Fruit fly (Drosophila melanogaster) whole organism, embryonic: ENCODE results near the gene tay.

Source experiments
- BEAF-32 ChIP-seq: fragments of 200-800 bp; sonication (Bioruptor generic); optimal IDR thresholded peaks from 3 replicates; lab custom pipeline; 2017; ENCODE audit warnings: missing biosample characterization, missing genetic modification characterization, mild to moderate bottlenecking, moderate library complexity, missing genetic modification reagents
- CG10321 ChIP-seq: fragments of 200-800 bp; sonication (Bioruptor generic); IDR thresholded peaks from 2 replicates; pipeline ENCODE4 v1.3.6; 2022; ENCODE audit warnings: missing biosample characterization, missing genetic modification characterization
- CG10366 ChIP-seq: fragments of 200-800 bp; sonication (Bioruptor generic); IDR thresholded peaks from 2 replicates; pipeline ENCODE4 v1.3.6; 2022; ENCODE audit warnings: missing biosample characterization, missing genetic modification characterization
- CG11456 ChIP-seq: fragments of 200-800 bp; sonication (Bioruptor generic); IDR thresholded peaks from 3 replicates; pipeline ENCODE4 v1.3.6; 2022; ENCODE audit warnings: missing biosample characterization, missing genetic modification characterization
- CG12744 ChIP-seq: fragments of 200-800 bp; sonication (Bioruptor generic); optimal IDR thresholded peaks from 2 replicates; lab custom pipeline; 2016; ENCODE audit warnings: missing biosample characterization, missing genetic modification characterization
- CG13287 ChIP-seq: fragments of 200-800 bp; sonication (Bioruptor generic); IDR thresholded peaks from 2 replicates; pipeline ENCODE4 v1.3.6; 2022; ENCODE audit warnings: missing biosample characterization, missing genetic modification characterization; ENCODE audit not compliant: partially characterized antibody
- CG14014 ChIP-seq: fragments of 200-800 bp; sonication (Bioruptor generic); IDR thresholded peaks from 2 replicates; pipeline ENCODE4 v1.3.6; 2022; ENCODE audit warnings: missing biosample characterization, missing genetic modification characterization
- CG16779 ChIP-seq: fragments of 200-800 bp; sonication (Bioruptor generic); IDR thresholded peaks from 2 replicates; pipeline ENCODE4 v1.3.6; 2022; ENCODE audit warnings: missing biosample characterization, missing genetic modification characterization
- CG16813 ChIP-seq: fragments of 200-800 bp; sonication (Bioruptor generic); IDR thresholded peaks from 3 replicates; pipeline ENCODE4 v1.3.6; 2022; ENCODE audit warnings: missing biosample characterization, missing genetic modification characterization; ENCODE audit not compliant: partially characterized antibody
- CG17186 ChIP-seq: fragments of 200-800 bp; sonication (Bioruptor generic); optimal IDR thresholded peaks from 3 replicates; lab custom pipeline; 2017; ENCODE audit warnings: missing biosample characterization, missing genetic modification reagents, missing genetic modification characterization
- CG2116 ChIP-seq: fragments of 200-800 bp; sonication (Bioruptor generic); optimal IDR thresholded peaks from 3 replicates; lab custom pipeline; 2018; ENCODE audit warnings: missing biosample characterization, mild to moderate bottlenecking, missing genetic modification characterization
- CG2199 ChIP-seq: fragments of 200-800 bp; sonication (Bioruptor generic); IDR thresholded peaks from 3 replicates; pipeline ENCODE4 v1.3.6; 2022; ENCODE audit warnings: missing biosample characterization, missing genetic modification characterization
- CG30403 ChIP-seq: fragments of 200-800 bp; sonication (Bioruptor generic); optimal IDR thresholded peaks from 3 replicates; lab custom pipeline; 2016; ENCODE audit warnings: missing biosample characterization, missing genetic modification characterization
- CG32767 ChIP-seq: fragments of 200-800 bp; sonication (Bioruptor generic); IDR thresholded peaks from 2 replicates; pipeline ENCODE4 v1.3.6; 2022; ENCODE audit warnings: missing biosample characterization, missing genetic modification characterization
- CG4424 ChIP-seq: fragments of 200-800 bp; sonication (Bioruptor generic); optimal IDR thresholded peaks from 3 replicates; lab custom pipeline; 2016; ENCODE audit warnings: missing biosample characterization, missing genetic modification characterization
- CG5953 ChIP-seq: fragments of 200-800 bp; sonication (Bioruptor generic); IDR thresholded peaks from 2 replicates; pipeline ENCODE4 v1.3.6; 2022; ENCODE audit warnings: missing biosample characterization, missing genetic modification characterization
- CG6791 ChIP-seq: fragments of 200-800 bp; sonication (Bioruptor generic); IDR thresholded peaks from 3 replicates; pipeline ENCODE4 v1.3.6; 2022; ENCODE audit warnings: missing biosample characterization, missing genetic modification characterization; ENCODE audit not compliant: partially characterized antibody
- CG7372 ChIP-seq: fragments of 200-800 bp; sonication (Bioruptor generic); IDR thresholded peaks from 2 replicates; pipeline ENCODE4 v1.3.6; 2022; ENCODE audit warnings: missing biosample characterization, missing genetic modification characterization
- CG7556 ChIP-seq: fragments of 200-800 bp; sonication (Bioruptor generic); optimal IDR thresholded peaks from 2 replicates; lab custom pipeline; 2017; ENCODE audit warnings: missing biosample characterization, mild to moderate bottlenecking, missing genetic modification characterization
- CG8924 ChIP-seq: fragments of 200-800 bp; optimal IDR thresholded peaks from 3 replicates; lab custom pipeline; 2019; ENCODE audit warnings: missing biosample characterization, mild to moderate bottlenecking, missing genetic modification characterization, moderate library complexity
- CG9609 ChIP-seq: fragments of 200-800 bp; sonication (Bioruptor generic); optimal IDR thresholded peaks from 3 replicates; lab custom pipeline; 2016; ENCODE audit warnings: missing biosample characterization, missing genetic modification characterization
- D19A ChIP-seq: fragments of 200-800 bp; optimal IDR thresholded peaks from 3 replicates; lab custom pipeline; 2019; ENCODE audit warnings: missing biosample characterization, mild to moderate bottlenecking, missing genetic modification characterization, moderate library complexity
- Dad ChIP-seq: fragments of 200-800 bp; sonication (Bioruptor generic); optimal IDR thresholded peaks from 3 replicates; lab custom pipeline; 2016; ENCODE audit warnings: missing biosample characterization, missing genetic modification characterization
- Dll ChIP-seq: fragments of 200-800 bp; sonication (Bioruptor generic); IDR thresholded peaks from 4 replicates; pipeline ENCODE4 v1.3.6; 2022; ENCODE audit warnings: missing biosample characterization, missing genetic modification characterization; ENCODE audit not compliant: partially characterized antibody
- Dref ChIP-seq: fragments of 200-800 bp; sonication (Bioruptor generic); IDR thresholded peaks from 2 replicates; pipeline ENCODE4 v1.3.6; 2022; ENCODE audit warnings: missing biosample characterization, missing genetic modification characterization
- E2f2 ChIP-seq: fragments of 200-800 bp; sonication (Bioruptor generic); IDR thresholded peaks from 2 replicates; pipeline ENCODE4 v1.3.6; 2022; ENCODE audit warnings: missing biosample characterization, missing genetic modification characterization
- Ets65A ChIP-seq: fragments of 200-800 bp; sonication (Bioruptor generic); peaks from one replicate; lab custom pipeline; 2016; ENCODE audit warnings: missing biosample characterization, missing genetic modification characterization
- Ets97D ChIP-seq: fragments of 200-800 bp; sonication (Bioruptor generic); optimal IDR thresholded peaks from 3 replicates; lab custom pipeline; 2016; ENCODE audit warnings: missing biosample characterization, missing genetic modification characterization
- Gug ChIP-seq: fragments of 200-800 bp; sonication (Bioruptor generic); IDR thresholded peaks from 4 replicates; pipeline ENCODE4 v1.3.6; 2022; ENCODE audit warnings: missing biosample characterization, missing genetic modification characterization
- HmgZ ChIP-seq: fragments of 200-800 bp; sonication (Bioruptor generic); optimal IDR thresholded peaks from 2 replicates; lab custom pipeline; 2018; ENCODE audit warnings: missing biosample characterization, mild to moderate bottlenecking, missing genetic modification characterization
- Hmr ChIP-seq: fragments of 200-800 bp; sonication (Bioruptor generic); optimal IDR thresholded peaks from 3 replicates; lab custom pipeline; 2017; ENCODE audit warnings: mild to moderate bottlenecking, missing biosample characterization, missing genetic modification reagents, missing genetic modification characterization
- Hr39 ChIP-seq: fragments of >200 bp; optimal IDR thresholded peaks from 2 replicates; lab custom pipeline; 2017
- Hr78 ChIP-seq, 2 experiments: fragments of 200-800 bp in 1 of 2; fragments of >200 bp in 1 of 2; sonication (Bioruptor generic) in 1 of 2; optimal IDR thresholded peaks; 2 replicates each; lab custom pipeline; 2017 to 2019; ENCODE audit warnings: missing biosample characterization in 2 of 2, missing genetic modification characterization in 2 of 2, mild to moderate bottlenecking in 1 of 2, moderate library complexity in 1 of 2
- MBD-R2 ChIP-seq: fragments of 200-800 bp; sonication (Bioruptor generic); IDR thresholded peaks from 2 replicates; pipeline ENCODE4 v1.3.6; 2022; ENCODE audit warnings: missing biosample characterization, missing genetic modification characterization
- Opbp ChIP-seq: fragments of 200-800 bp; sonication (Bioruptor generic); IDR thresholded peaks from 3 replicates; pipeline ENCODE4 v1.3.6; 2022; ENCODE audit warnings: missing biosample characterization, missing genetic modification characterization; ENCODE audit not compliant: partially characterized antibody
- Sin3A ChIP-seq: fragments of >200 bp; optimal IDR thresholded peaks from 2 replicates; lab custom pipeline; 2018
- Sox102F ChIP-seq: fragments of 200-800 bp; sonication (Bioruptor generic); optimal IDR thresholded peaks from 2 replicates; lab custom pipeline; 2018; ENCODE audit warnings: missing biosample characterization, mild to moderate bottlenecking, missing genetic modification characterization, moderate library complexity
- Sry-δ ChIP-seq: fragments of 200-800 bp; sonication (Bioruptor generic); optimal IDR thresholded peaks from 2 replicates; lab custom pipeline; 2016; ENCODE audit warnings: missing biosample characterization, missing genetic modification characterization
- TFAM ChIP-seq: fragments of 200-800 bp; sonication (Bioruptor generic); optimal IDR thresholded peaks from 2 replicates; lab custom pipeline; 2017; ENCODE audit warnings: missing biosample characterization, missing genetic modification characterization, inconsistent platforms
- al ChIP-seq: fragments of 200-800 bp; sonication (Bioruptor generic); IDR thresholded peaks from 2 replicates; pipeline ENCODE4 v1.3.6; 2022; ENCODE audit warnings: missing biosample characterization, missing genetic modification characterization
- ase ChIP-seq: fragments of 200-800 bp; sonication (Bioruptor generic); IDR thresholded peaks from 3 replicates; pipeline ENCODE4 v1.3.6; 2022; ENCODE audit warnings: missing biosample characterization, missing genetic modification characterization
- crp ChIP-seq, 2 experiments: fragments of 200-800 bp; sonication (Bioruptor generic); optimal IDR thresholded peaks; 2 replicates in 1 of 2; 3 replicates in 1 of 2; lab custom pipeline; 2017; ENCODE audit warnings: missing biosample characterization in 2 of 2, missing genetic modification characterization in 2 of 2, mild to moderate bottlenecking in 1 of 2, moderate library complexity in 1 of 2
- gsb-n ChIP-seq: fragments of 200-800 bp; sonication (Bioruptor generic); optimal IDR thresholded peaks from 3 replicates; lab custom pipeline; 2018; ENCODE audit warnings: missing biosample characterization, mild to moderate bottlenecking, missing genetic modification characterization
- insv ChIP-seq, 2 experiments: fragments of 200-800 bp; sonication (Bioruptor generic); optimal IDR thresholded peaks; 3 replicates each; lab custom pipeline; 2016 to 2018; ENCODE audit warnings: missing biosample characterization in 2 of 2, missing genetic modification characterization in 2 of 2
- nmo ChIP-seq: fragments of 200-800 bp; sonication (Bioruptor generic); optimal IDR thresholded peaks from 2 replicates; lab custom pipeline; 2018; ENCODE audit warnings: missing biosample characterization, mild to moderate bottlenecking, missing genetic modification characterization, moderate library complexity
- sens-2 ChIP-seq: fragments of 200-800 bp; sonication (Bioruptor generic); IDR thresholded peaks from 2 replicates; pipeline ENCODE4 v1.3.6; 2022; ENCODE audit warnings: missing biosample characterization, missing genetic modification characterization
- sob ChIP-seq: fragments of 200-800 bp; sonication (Bioruptor generic); IDR thresholded peaks from 2 replicates; pipeline ENCODE4 v1.3.6; 2022; ENCODE audit warnings: missing biosample characterization, missing genetic modification characterization
- sqz ChIP-seq: fragments of 200-800 bp; sonication (Bioruptor generic); optimal IDR thresholded peaks from 3 replicates; lab custom pipeline; 2018; ENCODE audit warnings: missing biosample characterization, mild to moderate bottlenecking, missing genetic modification characterization
- tup ChIP-seq: fragments of 200-800 bp; sonication (Bioruptor generic); optimal IDR thresholded peaks from 2 replicates; lab custom pipeline; 2016; ENCODE audit warnings: missing biosample characterization, mild to moderate bottlenecking, missing genetic modification characterization, moderate library complexity
- unc-4 ChIP-seq: fragments of 200-800 bp; sonication (Bioruptor generic); IDR thresholded peaks from 2 replicates; pipeline ENCODE4 v1.3.6; 2022; ENCODE audit warnings: missing biosample characterization, missing genetic modification characterization; ENCODE audit not compliant: partially characterized antibody
- yki ChIP-seq: fragments of >200 bp; optimal IDR thresholded peaks from 3 replicates; lab custom pipeline; 2018
- zen2 ChIP-seq: fragments of 200-800 bp; sonication (Bioruptor generic); IDR thresholded peaks from 3 replicates; pipeline ENCODE4 v1.3.6; 2022; ENCODE audit warnings: missing biosample characterization, missing genetic modification characterization; ENCODE audit not compliant: partially characterized antibody
- zfh2 ChIP-seq: fragments of 200-800 bp; sonication (Bioruptor generic); optimal IDR thresholded peaks from 2 replicates; lab custom pipeline; 2016; ENCODE audit warnings: missing biosample characterization, missing genetic modification characterization

Gene tay

DNA sequence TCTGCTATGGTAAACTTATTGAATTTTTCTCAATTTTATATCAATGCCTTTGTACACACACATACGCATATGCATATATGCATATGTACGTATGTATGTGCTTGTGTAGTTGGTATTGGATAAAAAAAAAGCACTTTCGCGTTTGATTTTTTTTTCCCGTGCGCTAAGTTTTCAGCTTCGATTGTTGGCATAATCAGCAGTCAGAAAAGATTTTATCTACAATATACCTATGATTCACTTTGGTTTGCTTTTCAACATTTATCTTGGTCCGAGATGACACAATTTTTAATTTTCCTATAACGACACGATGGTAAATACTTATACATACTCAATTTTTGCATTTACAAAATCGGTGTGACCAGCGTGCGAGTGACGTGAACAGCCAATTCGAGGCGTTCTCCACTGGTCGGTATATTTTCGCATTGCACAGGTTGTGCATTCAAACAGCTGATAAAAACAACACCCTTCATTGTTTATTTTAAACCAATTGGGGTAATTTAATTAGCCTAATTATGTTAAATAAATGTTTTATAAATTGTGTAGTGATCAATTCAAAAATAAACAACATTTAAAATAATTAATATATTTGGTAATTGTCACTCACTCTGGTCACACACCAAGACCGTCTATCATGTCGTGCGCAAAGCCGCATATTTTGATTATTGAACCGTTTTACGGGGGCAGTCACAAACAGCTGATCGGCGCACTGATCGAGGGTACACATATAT lies 34.1 kb downstream of the tay start, which contains the start of the genes UBL3 and CG15914 (continued):
- TF ChIP-seq Dad (GFP tag; lab: Kevin White, UChicago) = no peak
- 0 out of 4 replicates have a peak, but pooled peaks have one; percentile 32 for TF ChIP-seq Dll (GFP tag; lab: Robert Waterston, UW)
- TF ChIP-seq D19A (tag; lab: Kevin White, UChicago) = peak; percentile 25
- peak; percentile 75 for TF ChIP-seq CG17186 (GFP tag; lab: Kevin White, UChicago)
- no peak for TF ChIP-seq Opbp
- peak; percentile 44 to 89 for TF ChIP-seq crp (GFP tag; optimal IDR thresholded peaks at IDR 0.05; lab: Kevin White, UChicago)
- peak; percentile 91 for TF ChIP-seq sqz (GFP tag; lab: Kevin White, UChicago)
- peak; percentile 40 for TF ChIP-seq nmo
- no peak for TF ChIP-seq yki (lab: Kevin White, UChicago)
- TF ChIP-seq CG16813 = 0 out of 3 replicates have a peak, but pooled peaks have one; percentile 7
- no peak for TF ChIP-seq TFAM (GFP tag; lab: Kevin White, UChicago)
- TF ChIP-seq Dref (GFP tag; lab: Robert Waterston, UW) = peak; percentile 32
- TF ChIP-seq Hr78 (GFP tag; optimal IDR thresholded peaks at IDR 0.05; lab: Kevin White, UChicago) = no peak
- peak; percentile 67 for TF ChIP-seq Sin3A (lab: Kevin White, UChicago)
- no peak for TF ChIP-seq CG9609 (GFP tag; lab: Kevin White, UChicago)
- 0 out of 2 replicates have a peak, but pooled peaks have one; percentile 34 for TF ChIP-seq unc-4
- no peak for TF ChIP-seq tup
- TF ChIP-seq HmgZ (tag; lab: Kevin White, UChicago) = peak; percentile 58
- no peak for TF ChIP-seq ase (GFP tag; lab: Robert Waterston, UW)
- no peak for TF ChIP-seq Ets65A (GFP tag; lab: Kevin White, UChicago)
- TF ChIP-seq CG5953 (GFP tag; lab: Robert Waterston, UW) = no peak
- TF ChIP-seq MBD-R2 (GFP tag; lab: Robert Waterston, UW) = peak; percentile 45
- TF ChIP-seq CG2116 (GFP tag; lab: Kevin White, UChicago) = peak; percentile 81
- no peak for TF ChIP-seq CG6791
- no peak for TF ChIP-seq gsb-n
- no peak for TF ChIP-seq CG4424 (GFP tag; lab: Kevin White, UChicago)
- peak; percentile 57 for TF ChIP-seq BEAF-32 (GFP tag; lab: Kevin White, UChicago)
- no peak for TF ChIP-seq CG10366 (GFP tag; lab: Robert Waterston, UW)
- TF ChIP-seq Sry-δ (GFP tag; lab: Kevin White, UChicago) = no peak
- no peak for TF ChIP-seq CG12744
- TF ChIP-seq CG32767 = peak; percentile 92
- no peak for TF ChIP-seq CG10321
- peak; percentile 13 for TF ChIP-seq Ets97D (GFP tag; lab: Kevin White, UChicago)
- peak; percentile 44 for TF ChIP-seq CG8924
- peak; percentile 10 for TF ChIP-seq CG30403
- TF ChIP-seq sob (GFP tag; lab: Robert Waterston, UW) = no peak

DNA sequence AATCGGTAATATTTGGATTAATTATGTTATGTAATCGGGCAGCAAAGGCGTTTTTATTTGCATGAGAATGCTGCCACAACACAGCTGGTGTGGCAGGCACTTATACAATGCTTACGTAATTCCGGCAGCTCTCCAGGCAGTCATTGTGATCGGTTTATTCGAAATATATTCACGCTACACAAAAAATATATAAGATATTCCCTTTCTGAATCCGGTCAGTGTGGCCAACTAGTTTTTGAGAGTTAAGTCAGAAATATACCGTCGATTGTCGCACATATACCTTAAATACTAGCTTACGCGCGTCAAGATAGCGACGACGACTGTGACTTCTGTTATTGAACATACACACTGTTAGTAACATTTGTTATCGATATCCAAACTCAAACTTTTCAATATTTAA lies 38.1 kb downstream of the tay start, which contains the start of gene sun:
TSS of gene sun (minus strand) at position 238 of the 400 bp plus-strand sequence.
- TF ChIP-seq Hmr (GFP tag; lab: Kevin White, UChicago) = no peak
- TF ChIP-seq Sox102F (GFP tag; lab: Kevin White, UChicago) = no peak
- no peak for TF ChIP-seq Gug
- no peak for TF ChIP-seq sens-2 (GFP tag; lab: Robert Waterston, UW)
- TF ChIP-seq CG13287 (GFP tag; lab: Robert Waterston, UW) = peak; percentile 46; the same call in 1 of the 2 replicates
- no peak for TF ChIP-seq CG11456 (GFP tag; lab: Robert Waterston, UW)
- TF ChIP-seq CG7372 = no peak
- no peak for TF ChIP-seq CG7556 (GFP tag; lab: Kevin White, UChicago)
- TF ChIP-seq Hr39 (lab: Kevin White, UChicago) = no peak
- TF ChIP-seq Dref (GFP tag; lab: Robert Waterston, UW) = peak; percentile 60
- TF ChIP-seq CG2199 (GFP tag; lab: Robert Waterston, UW) = no peak
- TF ChIP-seq al (GFP tag; lab: Robert Waterston, UW) = no peak
- TF ChIP-seq CG14014 (GFP tag; lab: Robert Waterston, UW) = no peak
- 0 out of 2 replicates have a peak, but pooled peaks have one; percentile 38 for TF ChIP-seq E2f2 (GFP tag; lab: Robert Waterston, UW)
- no peak for TF ChIP-seq CG16779 (GFP tag; lab: Robert Waterston, UW)
- TF ChIP-seq zen2 (GFP tag; lab: Robert Waterston, UW) = no peak
- no peak for TF ChIP-seq zfh2 (GFP tag; lab: Kevin White, UChicago)
- no peak for TF ChIP-seq insv (GFP tag; optimal IDR thresholded peaks at IDR 0.05; lab: Kevin White, UChicago)
